Fruit fly (Drosophila melanogaster): Measurements from ENCODE around the gene Csas.

DNA sequence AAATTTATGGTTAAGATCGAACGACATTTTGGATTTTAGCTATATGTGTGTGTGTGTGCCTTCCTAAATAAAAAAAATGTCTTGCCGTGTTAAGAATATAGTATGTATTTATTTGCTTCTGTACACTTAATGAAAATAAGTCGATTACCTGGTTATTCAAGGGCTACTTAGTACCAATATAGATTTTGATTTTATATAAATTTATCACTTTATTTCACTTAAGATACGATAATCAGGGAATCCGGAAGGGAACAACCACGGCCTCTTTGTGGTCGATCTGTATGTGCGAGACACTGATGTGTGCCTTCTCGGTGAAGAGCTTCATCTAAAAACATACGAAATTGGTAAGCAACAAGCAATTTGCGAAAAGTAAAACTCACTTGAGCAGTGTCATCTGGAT, 38.9 kb upstream of the Csas start, which contains the start of gene CG14183:
- TF ChIP-seq Pif1B (GFP tag; optimal IDR thresholded peaks at IDR 0.05) (no peak), CG9948 (tag; optimal IDR thresholded peaks at IDR 0.05) (no peak), CG34367 (tag; optimal IDR thresholded peaks at IDR 0.05) (no peak), CG10348 (GFP tag; IDR thresholded peaks at IDR 0.05) (no peak), CG8301 (tag; optimal IDR thresholded peaks at IDR 0.05) (no peak)

All from whole organism, pupa.